Worm (Caenorhabditis elegans): ENCODE measurements around the gene F15G9.6.

ce11 chrX:9665944-9666343 lies 43.6 kb upstream of the F15G9.6 start:
- no peak for TF ChIP-seq dao-5 (tag; optimal IDR thresholded peaks at IDR 0.05)
- no peak for TF ChIP-seq him-1 (tag; optimal IDR thresholded peaks at IDR 0.05)

Measured in whole organism, L4/young adult.